Worm (Caenorhabditis elegans) whole organism, L2 larva: ENCODE data around the gene grl-10.
A peak's percentile ranks its signal among the peaks of the same experiment; 100 is the strongest.

ENCODE experiments used
- C34F6.9 ChIP-seq: fragments of 150-350 bp; optimal IDR thresholded peaks from 2 replicates; lab custom pipeline; 2014; ENCODE audit warnings: missing biosample characterization, missing genetic modification characterization
- R02D3.7 ChIP-seq: fragments of 150-350 bp; optimal IDR thresholded peaks from 2 replicates; lab custom pipeline; 2014; ENCODE audit warnings: missing biosample characterization, missing genetic modification characterization
- ZK546.5 ChIP-seq: sonication (generic microtip); optimal IDR thresholded peaks from 2 replicates; lab custom pipeline; 2017; ENCODE audit warnings: missing biosample characterization, missing genetic modification characterization
- alr-1 ChIP-seq: fragments of 150-350 bp; optimal IDR thresholded peaks from 2 replicates; lab custom pipeline; 2014; ENCODE audit warnings: missing biosample characterization, missing genetic modification characterization
- aly-2 ChIP-seq: fragments of 150-350 bp; optimal IDR thresholded peaks from 2 replicates; lab custom pipeline; 2014; ENCODE audit warnings: missing biosample characterization, missing genetic modification characterization
- ama-1 ChIP-seq: fragments of 150-350 bp; optimal IDR thresholded peaks from 2 replicates; lab custom pipeline; 2018; ENCODE audit warnings: inconsistent platforms
- blmp-1 ChIP-seq: sonication (generic microtip); optimal IDR thresholded peaks from 2 replicates; lab custom pipeline; 2017; ENCODE audit warnings: missing genetic modification characterization, mild to moderate bottlenecking, missing compliant biosample characterization, antibody characterized with exemption, moderate library complexity; ENCODE audit not compliant: insufficient read depth
- ceh-16 ChIP-seq: fragments of 150-350 bp; optimal IDR thresholded peaks from 2 replicates; lab custom pipeline; 2014; ENCODE audit warnings: missing biosample characterization, missing genetic modification characterization
- crh-2 ChIP-seq: sonication (generic microtip); optimal IDR thresholded peaks from 2 replicates; lab custom pipeline; 2017; ENCODE audit warnings: missing biosample characterization, missing genetic modification characterization
- dmd-4 ChIP-seq: sonication (generic microtip); optimal IDR thresholded peaks from 2 replicates; lab custom pipeline; 2017; ENCODE audit warnings: missing biosample characterization, missing genetic modification characterization
- elt-3 ChIP-seq: sonication (generic microtip); optimal IDR thresholded peaks from 2 replicates; lab custom pipeline; 2017; ENCODE audit warnings: missing biosample characterization, missing genetic modification characterization
- fos-1 ChIP-seq: fragments of 150-350 bp; optimal IDR thresholded peaks from 2 replicates; lab custom pipeline; 2014; ENCODE audit warnings: missing biosample characterization, missing genetic modification characterization
- lin-11 ChIP-seq: fragments of 150-350 bp; sonication (generic microtip); optimal IDR thresholded peaks from 2 replicates; lab custom pipeline; 2014; ENCODE audit warnings: missing biosample characterization, missing genetic modification characterization, inconsistent platforms, mixed read lengths
- lin-13 ChIP-seq: fragments of 150-350 bp; optimal IDR thresholded peaks from 2 replicates; lab custom pipeline; 2014; ENCODE audit warnings: missing biosample characterization, missing genetic modification reagents, missing genetic modification characterization
- lin-39 ChIP-seq: fragments of 150-350 bp; optimal IDR thresholded peaks from 2 replicates; lab custom pipeline; 2014; ENCODE audit warnings: missing biosample characterization, missing genetic modification reagents, missing genetic modification characterization
- lsy-2 ChIP-seq, 2 experiments: fragments of 150-350 bp in 1 of 2; sonication (generic microtip) in 1 of 2; optimal IDR thresholded peaks; 2 replicates each; lab custom pipeline; 2014 to 2017; ENCODE audit warnings: missing biosample characterization in 2 of 2, missing genetic modification characterization in 2 of 2
- mab-5 ChIP-seq: fragments of 150-350 bp; optimal IDR thresholded peaks from 2 replicates; lab custom pipeline; 2014; ENCODE audit warnings: missing biosample characterization, missing genetic modification characterization
- mbf-1 ChIP-seq: sonication (generic microtip); optimal IDR thresholded peaks from 2 replicates; lab custom pipeline; 2017; ENCODE audit warnings: missing biosample characterization, missing genetic modification characterization
- mdl-1 ChIP-seq, 2 experiments: fragments of 150-350 bp in 1 of 2; sonication (generic microtip) in 1 of 2; optimal IDR thresholded peaks; 2 replicates each; lab custom pipeline; 2017; ENCODE audit warnings: missing biosample characterization in 2 of 2, missing genetic modification characterization in 2 of 2
- nhr-10 ChIP-seq: sonication (generic microtip); optimal IDR thresholded peaks from 2 replicates; lab custom pipeline; 2017; ENCODE audit warnings: missing biosample characterization, missing genetic modification characterization
- nhr-11 ChIP-seq: fragments of 150-350 bp; optimal IDR thresholded peaks from 2 replicates; lab custom pipeline; 2014; ENCODE audit warnings: missing biosample characterization, missing genetic modification characterization
- nhr-12 ChIP-seq: fragments of 150-350 bp; optimal IDR thresholded peaks from 2 replicates; lab custom pipeline; 2014; ENCODE audit warnings: missing biosample characterization, missing genetic modification characterization
- nhr-129 ChIP-seq: fragments of 150-350 bp; optimal IDR thresholded peaks from 2 replicates; lab custom pipeline; 2014; ENCODE audit warnings: missing biosample characterization, missing genetic modification characterization
- nhr-21 ChIP-seq: fragments of 150-350 bp; optimal IDR thresholded peaks from 2 replicates; lab custom pipeline; 2014; ENCODE audit warnings: missing biosample characterization, missing genetic modification characterization
- nhr-23 ChIP-seq: fragments of 150-350 bp; optimal IDR thresholded peaks from 2 replicates; lab custom pipeline; 2014; ENCODE audit warnings: missing biosample characterization, missing genetic modification reagents, missing genetic modification characterization
- nhr-237 ChIP-seq: fragments of 150-350 bp; optimal IDR thresholded peaks from 2 replicates; lab custom pipeline; 2014; ENCODE audit warnings: missing biosample characterization, missing genetic modification characterization
- nhr-6 ChIP-seq: fragments of 150-350 bp; optimal IDR thresholded peaks from 2 replicates; lab custom pipeline; 2014; ENCODE audit warnings: missing biosample characterization, missing genetic modification characterization
- nhr-77 ChIP-seq: fragments of 150-350 bp; optimal IDR thresholded peaks from 2 replicates; lab custom pipeline; 2014; ENCODE audit warnings: missing biosample characterization, missing genetic modification characterization
- peb-1 ChIP-seq: fragments of 150-350 bp; optimal IDR thresholded peaks from 2 replicates; lab custom pipeline; 2014; ENCODE audit warnings: missing biosample characterization, missing genetic modification characterization
- sem-4 ChIP-seq: fragments of 150-350 bp; optimal IDR thresholded peaks from 2 replicates; lab custom pipeline; 2014; ENCODE audit warnings: missing biosample characterization, missing genetic modification reagents, missing genetic modification characterization
- skn-1 ChIP-seq: sonication (generic microtip); optimal IDR thresholded peaks from 2 replicates; lab custom pipeline; 2017; ENCODE audit warnings: missing biosample characterization, missing genetic modification characterization
- sma-3 ChIP-seq: sonication (generic microtip); optimal IDR thresholded peaks from 2 replicates; lab custom pipeline; 2016; ENCODE audit warnings: missing genetic modification reagents, missing genetic modification characterization, missing compliant biosample characterization
- sma-9 ChIP-seq, 2 experiments: fragments of 150-350 bp in 1 of 2; sonication (generic microtip) in 1 of 2; optimal IDR thresholded peaks; 2 replicates each; lab custom pipeline; 2014 to 2016; ENCODE audit warnings: missing genetic modification characterization in 2 of 2, mild to moderate bottlenecking in 1 of 2, missing biosample characterization in 1 of 2, missing compliant biosample characterization in 1 of 2, missing genetic modification reagents in 1 of 2, moderate library complexity in 1 of 2
- snpc-4 ChIP-seq: fragments of 150-350 bp; optimal IDR thresholded peaks from 2 replicates; lab custom pipeline; 2014; ENCODE audit warnings: missing biosample characterization, missing genetic modification characterization
- unc-39 ChIP-seq: fragments of 150-350 bp; optimal IDR thresholded peaks from 2 replicates; lab custom pipeline; 2014; ENCODE audit warnings: missing biosample characterization, missing genetic modification characterization
- unc-55 ChIP-seq: fragments of 150-350 bp; sonication (generic microtip); optimal IDR thresholded peaks from 3 replicates; lab custom pipeline; 2014; ENCODE audit warnings: missing biosample characterization, missing genetic modification reagents, missing genetic modification characterization
- ztf-11 ChIP-seq: sonication (generic microtip); optimal IDR thresholded peaks from 2 replicates; lab custom pipeline; 2017; ENCODE audit warnings: missing biosample characterization, missing genetic modification characterization

The grl-10 gene

DNA sequence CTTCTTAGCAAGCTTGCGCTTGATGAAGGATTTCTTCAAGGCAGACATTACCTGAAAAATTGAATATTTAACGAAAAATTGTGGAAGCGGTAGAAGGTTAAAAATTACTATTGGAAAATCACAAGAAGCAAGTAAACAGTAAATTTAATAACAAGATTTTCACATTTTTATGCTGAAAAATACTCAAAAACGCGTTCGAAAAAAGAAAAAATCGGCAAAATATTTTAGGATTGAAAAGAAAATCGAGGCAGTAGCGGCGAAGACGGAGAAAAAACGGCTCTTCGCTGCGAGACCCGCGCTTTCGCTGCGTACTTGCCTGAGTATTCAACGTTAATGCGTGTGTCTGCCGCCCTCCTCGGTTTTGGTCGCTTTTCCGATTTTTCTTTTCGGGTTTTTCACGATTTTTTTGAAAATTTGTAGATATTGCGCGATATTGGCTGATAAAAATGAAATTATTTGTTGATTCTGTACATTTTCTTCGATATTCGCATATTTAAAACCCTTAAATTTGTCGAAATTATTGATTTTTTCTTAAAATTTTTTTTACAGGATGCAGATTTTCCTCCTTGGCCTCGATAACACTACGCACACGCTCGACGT is 1.8 kb downstream of the grl-10 start, which contains the start of the genes rpl-39 and rps-30 (continued):
- TF ChIP-seq alr-1 (tag; lab: Kevin White, UChicago) (no peak), skn-1 (tag; lab: Kevin White, UChicago) (no peak), sma-3 (peak; percentile 69), elt-3 (tag; lab: Kevin White, UChicago) (no peak), nhr-237 (tag; lab: Kevin White, UChicago) (no peak), nhr-11 (tag; lab: Kevin White, UChicago) (no peak), nhr-10 (tag; lab: Kevin White, UChicago) (no peak), crh-2 (tag; lab: Kevin White, UChicago) (peak; percentile 83), ZK546.5 (peak; percentile 48), dmd-4 (no peak), aly-2 (tag; lab: Kevin White, UChicago) (no peak), ceh-16 (tag; lab: Kevin White, UChicago) (peak; percentile 86), unc-39 (tag; lab: Kevin White, UChicago) (no peak), lin-13 (GFP tag; lab: Kevin White, UChicago) (peak; percentile 78), snpc-4 (tag; lab: Kevin White, UChicago) (peak; percentile 42), mab-5 (tag; lab: Kevin White, UChicago) (peak; percentile 69), fos-1 (tag; lab: Kevin White, UChicago) (peak; percentile 73), C34F6.9 (peak; percentile 87), blmp-1 (tag; lab: Kevin White, UChicago) (peak; percentile 66), R02D3.7 (tag; lab: Kevin White, UChicago) (peak; percentile 59), nhr-21 (tag; lab: Kevin White, UChicago) (peak; percentile 73), ztf-11 (tag; lab: Kevin White, UChicago) (no peak), sma-9 (GFP tag; optimal IDR thresholded peaks at IDR 0.05; lab: Kevin White, UChicago) (peak; percentile 80), sma-9 (tag; optimal IDR thresholded peaks at IDR 0.05; lab: Kevin White, UChicago) (no peak), lin-11 (tag; lab: Kevin White, UChicago) (peak; percentile 81), nhr-23 (tag; lab: Kevin White, UChicago) (no peak), nhr-77 (tag; lab: Kevin White, UChicago) (no peak), nhr-129 (peak; percentile 88), ama-1 (lab: Kevin White, UChicago) (no peak), lin-39 (tag; lab: Kevin White, UChicago) (no peak)
- TF ChIP-seq, all 48 proteins: peak for 23

DNA sequence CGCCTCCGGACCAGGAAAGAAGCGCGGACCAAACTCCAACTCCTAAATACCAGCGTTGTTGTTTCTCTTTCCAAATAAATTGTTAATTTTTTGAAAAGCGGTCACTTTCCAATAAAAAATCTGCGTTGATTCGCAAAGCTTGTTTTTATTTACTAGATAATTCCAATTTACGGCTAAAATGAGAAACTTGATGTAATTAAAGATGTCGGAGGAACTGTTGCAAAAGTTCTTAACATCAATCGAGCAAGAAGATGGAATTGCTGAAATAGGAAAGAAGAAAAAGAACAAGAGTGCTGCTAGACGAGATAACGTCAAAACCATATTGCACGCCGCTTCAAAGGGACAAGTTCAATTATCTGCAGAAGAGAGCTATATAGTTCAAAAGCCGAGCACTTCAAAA is 2.8 kb downstream of the grl-10 start, which contains the start of gene C26F1.3:
Gene C26F1.3, plus strand, starts transcription at position 203 of the 400 bp plus-strand sequence.
- TF ChIP-seq lin-11 (tag; lab: Kevin White, UChicago): no peak

DNA sequence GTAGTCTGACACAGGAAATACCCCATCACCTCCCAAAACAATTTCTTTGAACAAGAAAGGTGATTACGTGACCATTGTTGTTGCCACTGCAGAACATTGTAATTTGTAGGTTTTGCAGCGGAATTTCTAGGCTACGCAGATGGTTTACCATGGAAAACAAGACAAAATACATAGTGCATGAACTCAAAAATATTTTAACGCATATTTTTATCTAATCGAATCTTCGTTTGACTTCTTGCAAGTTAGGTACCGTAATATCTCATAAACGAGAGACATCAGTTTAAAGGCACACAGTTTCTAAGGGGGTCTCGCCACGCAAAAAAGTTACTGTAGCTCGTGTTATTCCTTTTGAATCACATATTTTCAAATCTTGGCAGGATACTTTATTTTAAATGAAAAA is 4.7 kb downstream of the grl-10 start:
- no peak for TF ChIP-seq ama-1 (lab: Kevin White, UChicago)
- TF ChIP-seq peb-1 (tag; lab: Kevin White, UChicago): no peak
- no peak for TF ChIP-seq nhr-23 (tag; lab: Kevin White, UChicago)
- TF ChIP-seq nhr-21 (tag; lab: Kevin White, UChicago): no peak
- TF ChIP-seq mdl-1 (tag; optimal IDR thresholded peaks at IDR 0.05; lab: Kevin White, UChicago): no peak
- no peak for TF ChIP-seq skn-1 (tag; lab: Kevin White, UChicago)
- no peak for TF ChIP-seq nhr-6 (tag; lab: Kevin White, UChicago)
- no peak for TF ChIP-seq alr-1 (tag; lab: Kevin White, UChicago)
- TF ChIP-seq ceh-16 (tag; lab: Kevin White, UChicago): no peak
- TF ChIP-seq fos-1 (tag; lab: Kevin White, UChicago): no peak

DNA sequence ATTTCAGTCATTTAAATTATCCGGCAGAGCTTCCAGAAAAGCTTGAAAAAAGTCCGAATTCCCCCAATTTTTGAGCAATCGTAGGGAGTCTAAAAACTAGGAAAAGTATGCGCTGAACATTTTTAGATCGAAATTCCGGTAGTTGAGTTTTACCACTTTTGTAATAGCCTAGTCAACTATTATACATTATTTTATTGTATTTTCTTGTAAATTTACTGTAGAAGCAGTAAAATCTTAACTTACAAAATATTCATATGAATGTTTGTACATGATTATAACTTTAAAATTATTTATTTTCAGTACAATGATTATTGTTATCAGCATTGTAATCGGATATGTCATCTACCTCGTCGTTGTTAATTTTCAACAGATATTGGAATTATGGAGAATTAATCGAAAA is 7.2 kb downstream of the grl-10 start, which contains the start of gene cyp-32A1:
Gene cyp-32A1, plus strand, starts transcription at position 301 of the 400 bp plus-strand sequence.
- no peak for TF ChIP-seq mbf-1 (tag; lab: Kevin White, UChicago)
- no peak for TF ChIP-seq dmd-4
- TF ChIP-seq nhr-11 (tag; lab: Kevin White, UChicago): no peak
- no peak for TF ChIP-seq nhr-77 (tag; lab: Kevin White, UChicago)
- no peak for TF ChIP-seq nhr-10 (tag; lab: Kevin White, UChicago)
- TF ChIP-seq C34F6.9: no peak
- TF ChIP-seq lin-13 (GFP tag; lab: Kevin White, UChicago): no peak
- no peak for TF ChIP-seq R02D3.7 (tag; lab: Kevin White, UChicago)
- no peak for TF ChIP-seq lin-39 (tag; lab: Kevin White, UChicago)
- no peak for TF ChIP-seq lsy-2 (tag; optimal IDR thresholded peaks at IDR 0.05; lab: Kevin White, UChicago)
- TF ChIP-seq mdl-1 (tag; optimal IDR thresholded peaks at IDR 0.05; lab: Kevin White, UChicago): no peak
- no peak for TF ChIP-seq peb-1 (tag; lab: Kevin White, UChicago)
- no peak for TF ChIP-seq nhr-12 (tag; lab: Kevin White, UChicago)
- no peak for TF ChIP-seq snpc-4 (tag; lab: Kevin White, UChicago)
- no peak for TF ChIP-seq nhr-6 (tag; lab: Kevin White, UChicago)
- no peak for TF ChIP-seq nhr-129
- no peak for TF ChIP-seq mab-5 (tag; lab: Kevin White, UChicago)
- TF ChIP-seq aly-2 (tag; lab: Kevin White, UChicago): no peak
- TF ChIP-seq unc-55: no peak
- no peak for TF ChIP-seq sem-4 (tag; lab: Kevin White, UChicago)
